Fruit fly (Drosophila melanogaster): ENCODE data around the gene bdl.

DNA sequence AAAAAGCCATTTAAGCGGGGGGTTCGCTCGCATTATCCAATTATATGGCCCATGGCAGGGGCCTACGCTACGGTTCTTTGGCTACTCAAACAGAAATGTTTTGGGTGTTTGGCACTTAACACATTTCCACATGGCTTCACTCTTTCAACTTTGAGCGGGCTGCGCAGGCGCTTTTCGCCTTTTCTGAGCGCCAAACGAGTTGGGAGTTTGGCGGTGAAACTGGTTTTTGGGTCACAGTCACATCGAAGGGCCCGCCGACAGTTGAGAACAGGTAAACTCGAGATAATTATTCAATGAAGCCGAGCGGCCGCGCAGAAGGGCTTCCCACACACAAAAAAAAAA lies 42.0 kb upstream of the bdl start:
- no peak for TF ChIP-seq CG8478 (optimal IDR thresholded peaks at IDR 0.05)
- TF ChIP-seq EcR (GFP tag; optimal IDR thresholded peaks at IDR 0.05) = no peak
- no peak for TF ChIP-seq Dll (optimal IDR thresholded peaks at IDR 0.05)
- TF ChIP-seq pan (optimal IDR thresholded peaks at IDR 0.05) = no peak

Measured in whole organism.